Worm (Caenorhabditis elegans) whole organism, L4/young adult: Measurements from ENCODE around the gene irld-21.

Experiments
- W03F9.2 ChIP-seq: fragments of 150-350 bp; optimal IDR thresholded peaks from 2 replicates; lab custom pipeline; 2014; ENCODE audit warnings: missing biosample characterization, missing genetic modification characterization
- dao-5 ChIP-seq: sonication (generic microtip); optimal IDR thresholded peaks from 2 replicates; lab custom pipeline; 2016; ENCODE audit warnings: missing genotype, missing genetic modification characterization, moderate library complexity, missing compliant biosample characterization
- him-1 ChIP-seq: sonication (generic microtip); optimal IDR thresholded peaks from 2 replicates; lab custom pipeline; 2016; ENCODE audit warnings: missing genotype, missing genetic modification reagents, missing genetic modification characterization, missing compliant biosample characterization

- no peak for TF ChIP-seq him-1
- no peak for TF ChIP-seq dao-5 (tag; lab: Kevin White, UChicago)
- TF ChIP-seq W03F9.2 (tag; lab: Kevin White, UChicago), result no peak
Observed at ce11 chrIV:10075034-10075510, 47.0 kb downstream of the irld-21 start, which contains the start of the genes ttbk-4 and W01B6.4.
